Worm (Caenorhabditis elegans) whole organism, young adult: ENCODE data around the gene fbxc-20.

Experiments
- B0035.1 ChIP-seq: sonication (generic microtip); optimal IDR thresholded peaks from 2 replicates; lab custom pipeline; 2016; ENCODE audit warnings: missing genetic modification characterization, mild to moderate bottlenecking, missing compliant biosample characterization, missing genotype, missing genetic modification reagents
- C06A6.2 ChIP-seq: fragments of 200-800 bp; sonication (Bioruptor generic); conservative IDR thresholded peaks from 2 replicates; pipeline ENCODE4 v1.3.6; 2022; ENCODE audit warnings: missing genetic modification characterization, missing compliant biosample characterization
- C17E4.6 ChIP-seq: fragments of 200-800 bp; sonication (Bioruptor generic); IDR thresholded peaks from 2 replicates; pipeline ENCODE4 v1.3.6; 2022; ENCODE audit warnings: missing genetic modification reagents, missing genetic modification characterization, missing compliant biosample characterization
- F23B12.7 ChIP-seq: sonication (generic microtip); optimal IDR thresholded peaks from 2 replicates; lab custom pipeline; 2017; ENCODE audit warnings: missing genetic modification characterization, mild to moderate bottlenecking, missing compliant biosample characterization, antibody characterized with exemption, moderate library complexity; ENCODE audit not compliant: insufficient read depth
- F33H1.4 ChIP-seq: fragments of 200-800 bp; sonication (Bioruptor generic); IDR thresholded peaks from 2 replicates; pipeline ENCODE4 v1.3.6; 2022; ENCODE audit warnings: missing genetic modification reagents, missing genetic modification characterization, missing compliant biosample characterization
- F49E8.2 ChIP-seq: sonication (generic microtip); optimal IDR thresholded peaks from 3 replicates; lab custom pipeline; 2017; ENCODE audit warnings: missing genetic modification characterization, mild to moderate bottlenecking, missing compliant biosample characterization, antibody characterized with exemption, moderate library complexity; ENCODE audit not compliant: insufficient read depth
- F52B5.7 ChIP-seq: sonication (generic microtip); optimal IDR thresholded peaks from 2 replicates; lab custom pipeline; 2016; ENCODE audit warnings: mild to moderate bottlenecking, missing genetic modification characterization, missing compliant biosample characterization
- K12H6.12 ChIP-seq: fragments of 200-800 bp; sonication (Bioruptor generic); optimal IDR thresholded peaks from 2 replicates; lab custom pipeline; 2018; ENCODE audit warnings: mild to moderate bottlenecking, missing genetic modification characterization, missing compliant biosample characterization
- T07F8.4 ChIP-seq: sonication (generic microtip); optimal IDR thresholded peaks from 2 replicates; lab custom pipeline; 2016; ENCODE audit warnings: mild to moderate bottlenecking, missing genetic modification characterization, moderate library complexity, missing compliant biosample characterization
- attf-5 ChIP-seq: fragments of 200-800 bp; sonication (Bioruptor generic); optimal IDR thresholded peaks from 2 replicates; lab custom pipeline; 2018; ENCODE audit warnings: mild to moderate bottlenecking, missing genetic modification characterization, missing compliant biosample characterization
- bed-1 ChIP-seq: fragments of 200-800 bp; sonication (Bioruptor generic); IDR thresholded peaks from 2 replicates; pipeline ENCODE4 v1.3.6; 2022; ENCODE audit warnings: missing genetic modification reagents, missing genetic modification characterization, missing compliant biosample characterization
- cebp-1 ChIP-seq, 2 experiments: fragments of 200-800 bp in 1 of 2; sonication (Bioruptor generic) in 1 of 2; sonication (generic microtip) in 1 of 2; IDR thresholded peaks in 1 of 2; optimal IDR thresholded peaks in 1 of 2; 2 replicates each; pipeline versions ENCODE4 v1.3.6 to Lab custom; 2017 to 2022; ENCODE audit warnings: missing compliant biosample characterization in 2 of 2, missing genetic modification characterization in 2 of 2, mild to moderate bottlenecking in 1 of 2, missing genetic modification reagents in 1 of 2, moderate library complexity in 1 of 2
- ceh-100 ChIP-seq: fragments of 200-800 bp; sonication (Bioruptor generic); IDR thresholded peaks from 2 replicates; pipeline ENCODE4 v1.3.6; 2022; ENCODE audit warnings: missing genetic modification reagents, missing genetic modification characterization, missing compliant biosample characterization
- ceh-40 ChIP-seq: fragments of 200-800 bp; sonication (Bioruptor generic); IDR thresholded peaks from 2 replicates; pipeline ENCODE4 v1.3.6; 2022; ENCODE audit warnings: missing genetic modification characterization, missing compliant biosample characterization
- ceh-91 ChIP-seq: fragments of 200-800 bp; sonication (Bioruptor generic); IDR thresholded peaks from 2 replicates; pipeline ENCODE4 v1.3.6; 2022; ENCODE audit warnings: missing genetic modification reagents, missing genetic modification characterization, missing compliant biosample characterization
- dpff-1 ChIP-seq: sonication (generic microtip); optimal IDR thresholded peaks from 2 replicates; lab custom pipeline; 2017; ENCODE audit warnings: mild to moderate bottlenecking, missing genetic modification characterization, missing compliant biosample characterization
- dpl-1 ChIP-seq: fragments of 150-350 bp; optimal IDR thresholded peaks from 2 replicates; lab custom pipeline; 2014; ENCODE audit warnings: missing biosample characterization, missing genetic modification reagents, missing genetic modification characterization
- egl-44 ChIP-seq: fragments of 200-800 bp; sonication (Bioruptor generic); IDR thresholded peaks from 2 replicates; pipeline ENCODE4 v1.3.6; 2022; ENCODE audit warnings: missing genetic modification reagents, missing genetic modification characterization, missing compliant biosample characterization
- egrh-3 ChIP-seq: fragments of 200-800 bp; sonication (Bioruptor generic); IDR thresholded peaks from 2 replicates; pipeline ENCODE4 v1.3.6; 2022; ENCODE audit warnings: missing genetic modification reagents, missing genetic modification characterization, missing compliant biosample characterization
- him-1 ChIP-seq: sonication (generic microtip); optimal IDR thresholded peaks from 2 replicates; lab custom pipeline; 2016; ENCODE audit warnings: missing genotype, missing genetic modification reagents, missing genetic modification characterization, missing compliant biosample characterization
- hlh-12 ChIP-seq: sonication (generic microtip); optimal IDR thresholded peaks from 2 replicates; lab custom pipeline; 2016; ENCODE audit warnings: missing genetic modification characterization, missing compliant biosample characterization
- hmg-1.2 ChIP-seq: fragments of 200-800 bp; sonication (Bioruptor generic); IDR thresholded peaks from 2 replicates; pipeline ENCODE4 v1.3.6; 2022; ENCODE audit warnings: missing genetic modification reagents, missing genetic modification characterization, missing compliant biosample characterization
- hrde-1 ChIP-seq: sonication (generic microtip); optimal IDR thresholded peaks from 2 replicates; lab custom pipeline; 2016; ENCODE audit warnings: missing genetic modification characterization, mild to moderate bottlenecking, missing compliant biosample characterization, moderate library complexity, missing genotype, missing genetic modification reagents, borderline replicate concordance
- let-607 ChIP-seq, 2 experiments: fragments of 200-800 bp in 1 of 2; sonication (Bioruptor generic) in 1 of 2; sonication (generic microtip) in 1 of 2; optimal IDR thresholded peaks; 2 replicates each; lab custom pipeline; 2016 to 2018; ENCODE audit warnings: mild to moderate bottlenecking in 2 of 2, missing compliant biosample characterization in 2 of 2, missing genetic modification characterization in 2 of 2, moderate library complexity in 2 of 2, missing genotype in 1 of 2
- lin-54 ChIP-seq: fragments of 200-800 bp; sonication (Bioruptor generic); optimal IDR thresholded peaks from 2 replicates; lab custom pipeline; 2018; ENCODE audit warnings: mild to moderate bottlenecking, missing genetic modification characterization, missing compliant biosample characterization
- lir-1 ChIP-seq: fragments of 200-800 bp; sonication (Bioruptor generic); conservative IDR thresholded peaks from 2 replicates; pipeline ENCODE4 v1.3.6; 2022; ENCODE audit warnings: missing genetic modification reagents, missing genetic modification characterization, missing compliant biosample characterization
- lsl-1 ChIP-seq: fragments of 200-800 bp; sonication (Bioruptor generic); optimal IDR thresholded peaks from 2 replicates; lab custom pipeline; 2018; ENCODE audit warnings: mild to moderate bottlenecking, missing genetic modification characterization, moderate library complexity, missing compliant biosample characterization
- lsy-27 ChIP-seq: sonication (generic microtip); optimal IDR thresholded peaks from 2 replicates; lab custom pipeline; 2017; ENCODE audit warnings: missing genetic modification characterization, mild to moderate bottlenecking, missing compliant biosample characterization, antibody characterized with exemption, missing genotype, borderline replicate concordance; ENCODE audit not compliant: insufficient read depth
- madf-10 ChIP-seq: sonication (generic microtip); optimal IDR thresholded peaks from 2 replicates; lab custom pipeline; 2016; ENCODE audit warnings: mild to moderate bottlenecking, missing genetic modification characterization, missing compliant biosample characterization
- mel-28 ChIP-seq: sonication (generic microtip); optimal IDR thresholded peaks from 2 replicates; lab custom pipeline; 2016; ENCODE audit warnings: borderline replicate concordance, mild to moderate bottlenecking, missing genetic modification characterization, missing compliant biosample characterization
- nhr-90 ChIP-seq: sonication (generic microtip); optimal IDR thresholded peaks from 2 replicates; lab custom pipeline; 2016; ENCODE audit warnings: missing genotype, mild to moderate bottlenecking, missing genetic modification characterization, missing compliant biosample characterization
- pbrm-1 ChIP-seq: fragments of 200-800 bp; sonication (Bioruptor generic); IDR thresholded peaks from 2 replicates; pipeline ENCODE4 v1.3.6; 2022; ENCODE audit warnings: missing genetic modification reagents, missing genetic modification characterization, missing compliant biosample characterization
- pha-4 ChIP-seq: fragments of 150-350 bp; sonication (generic microtip); optimal IDR thresholded peaks from 2 replicates; lab custom pipeline; 2014; ENCODE audit warnings: missing biosample characterization, missing genetic modification reagents, missing genetic modification characterization
- rcor-1 ChIP-seq: fragments of 200-800 bp; sonication (Bioruptor generic); IDR thresholded peaks from 2 replicates; pipeline ENCODE4 v1.3.6; 2022; ENCODE audit warnings: missing genetic modification reagents, missing genetic modification characterization, missing compliant biosample characterization
- repo-1 ChIP-seq: sonication (generic microtip); optimal IDR thresholded peaks from 2 replicates; lab custom pipeline; 2017; ENCODE audit warnings: mild to moderate bottlenecking, missing genetic modification characterization, missing compliant biosample characterization
- snpc-1.3 ChIP-seq: sonication (generic microtip); optimal IDR thresholded peaks from 2 replicates; lab custom pipeline; 2017; ENCODE audit warnings: missing genetic modification characterization, mild to moderate bottlenecking, missing compliant biosample characterization, antibody characterized with exemption, moderate library complexity, missing genotype, missing genetic modification reagents; ENCODE audit not compliant: insufficient read depth
- snpc-3.4 ChIP-seq: sonication (generic microtip); optimal IDR thresholded peaks from 2 replicates; lab custom pipeline; 2017; ENCODE audit warnings: missing genetic modification characterization, mild to moderate bottlenecking, missing compliant biosample characterization, antibody characterized with exemption, moderate library complexity, missing genotype, missing genetic modification reagents
- snpc-4 ChIP-seq, 5 experiments: fragments of 150-350 bp in 1 of 5; sonication (generic microtip) in 4 of 5; optimal IDR thresholded peaks; 2 replicates each; lab custom pipeline; 2014 to 2018; ENCODE audit warnings: missing genetic modification characterization in 5 of 5, missing biosample characterization in 3 of 5, antibody characterized with exemption in 2 of 5, mild to moderate bottlenecking in 2 of 5, missing compliant biosample characterization in 2 of 5, missing genotype in 2 of 5, moderate library complexity in 2 of 5, missing genetic modification reagents in 1 of 5
- sptf-2 ChIP-seq: fragments of 200-800 bp; sonication (Bioruptor generic); optimal IDR thresholded peaks from 2 replicates; lab custom pipeline; 2018; ENCODE audit warnings: mild to moderate bottlenecking, missing genetic modification characterization, missing compliant biosample characterization
- tbx-9 ChIP-seq: sonication (generic microtip); optimal IDR thresholded peaks from 2 replicates; lab custom pipeline; 2016; ENCODE audit warnings: borderline replicate concordance, missing genetic modification characterization, inconsistent platforms, missing compliant biosample characterization
- tlf-1 ChIP-seq: fragments of 200-800 bp; sonication (Bioruptor generic); optimal IDR thresholded peaks from 2 replicates; lab custom pipeline; 2018; ENCODE audit warnings: mild to moderate bottlenecking, missing genetic modification characterization, missing compliant biosample characterization
- zfh-2 ChIP-seq: fragments of 200-800 bp; sonication (Bioruptor generic); conservative IDR thresholded peaks from 2 replicates; pipeline ENCODE4 v1.3.6; 2022; ENCODE audit warnings: missing genetic modification reagents, missing genetic modification characterization, missing compliant biosample characterization
- ztf-28 ChIP-seq: fragments of 200-800 bp; sonication (Bioruptor generic); IDR thresholded peaks from 2 replicates; pipeline ENCODE4 v1.3.6; 2022; ENCODE audit warnings: missing genetic modification reagents, missing genetic modification characterization, missing compliant biosample characterization

Gene fbxc-20

ce11 chrII:2450990-2451389, 32.1 kb downstream of the fbxc-20 start (continued):
- TF ChIP-seq snpc-1.3 (tag; lab: Kevin White, UChicago): peak; percentile 34
- TF ChIP-seq pbrm-1: peak; percentile 84
- TF ChIP-seq ceh-100 (GFP tag; lab: Robert Waterston, UW): peak; percentile 70
- TF ChIP-seq egrh-3: peak; percentile 63
- peak; percentile 51 for TF ChIP-seq attf-5 (GFP tag; lab: Kevin White, UChicago)
- no peak for TF ChIP-seq tbx-9 (tag; lab: Kevin White, UChicago)
- peak; percentile 68 for TF ChIP-seq hmg-1.2 (GFP tag; lab: Robert Waterston, UW)
- no peak for TF ChIP-seq hlh-12 (tag; lab: Kevin White, UChicago)
- 0 out of 2 replicates have a peak, but pooled peaks have one; percentile 39 for TF ChIP-seq ceh-40 (GFP tag; lab: Robert Waterston, UW)
- TF ChIP-seq snpc-4 (GFP tag; optimal IDR thresholded peaks at IDR 0.05; lab: Kevin White, UChicago): no peak
- peak in 2 of 4 experiments; percentile 2 to 36 for TF ChIP-seq snpc-4 (tag; optimal IDR thresholded peaks at IDR 0.05; lab: Kevin White, UChicago)
- TF ChIP-seq C17E4.6 (GFP tag; lab: Robert Waterston, UW): peak; percentile 87
- peak; percentile 96 for TF ChIP-seq ztf-28
- TF ChIP-seq ceh-91: peak; percentile 95
- TF ChIP-seq, all 124 proteins: peak for 67

ce11 chrII:2452492-2452891, 33.6 kb downstream of the fbxc-20 start:
- TF ChIP-seq F23B12.7 (tag; lab: Kevin White, UChicago): no peak
- no peak for TF ChIP-seq C06A6.2 (GFP tag; lab: Robert Waterston, UW)
- no peak for TF ChIP-seq lir-1
- TF ChIP-seq him-1 (tag; lab: Kevin White, UChicago): no peak
- TF ChIP-seq madf-10 (tag; lab: Kevin White, UChicago): no peak
- TF ChIP-seq let-607 (tag; optimal IDR thresholded peaks at IDR 0.05; lab: Kevin White, UChicago): no peak
- no peak for TF ChIP-seq lsl-1 (GFP tag; lab: Kevin White, UChicago)
- no peak for TF ChIP-seq mel-28 (tag; lab: Kevin White, UChicago)
- no peak for TF ChIP-seq dpff-1 (tag; lab: Kevin White, UChicago)
- no peak for TF ChIP-seq B0035.1
- no peak for TF ChIP-seq repo-1 (tag; lab: Kevin White, UChicago)
- no peak for TF ChIP-seq nhr-90 (tag; lab: Kevin White, UChicago)
- no peak for TF ChIP-seq lsy-27
- TF ChIP-seq T07F8.4 (tag; lab: Kevin White, UChicago): no peak
- no peak for TF ChIP-seq pha-4 (tag; lab: Kevin White, UChicago)
- TF ChIP-seq sptf-2: no peak
- no peak for TF ChIP-seq snpc-1.3 (tag; lab: Kevin White, UChicago)
- no peak for TF ChIP-seq F52B5.7
- TF ChIP-seq F33H1.4 (GFP tag; lab: Robert Waterston, UW): no peak
- no peak for TF ChIP-seq tlf-1
- TF ChIP-seq egl-44 (GFP tag; lab: Robert Waterston, UW): 0 out of 2 replicates have a peak, but pooled peaks have one; percentile 9
- no peak for TF ChIP-seq egrh-3
- TF ChIP-seq lin-54 (GFP tag; lab: Kevin White, UChicago): no peak
- TF ChIP-seq cebp-1 (GFP tag; IDR thresholded peaks at IDR 0.05; lab: Robert Waterston, UW): peak; percentile 40; the same call in 1 of the 2 replicates
- TF ChIP-seq cebp-1 (tag; optimal IDR thresholded peaks at IDR 0.05; lab: Kevin White, UChicago): peak; percentile 68
- TF ChIP-seq K12H6.12 (tag; lab: Kevin White, UChicago): no peak
- TF ChIP-seq dpl-1 (GFP tag; lab: Kevin White, UChicago): no peak
- no peak for TF ChIP-seq snpc-3.4 (tag; lab: Kevin White, UChicago)
- no peak for TF ChIP-seq rcor-1 (GFP tag; lab: Robert Waterston, UW)
- no peak for TF ChIP-seq hrde-1 (tag; lab: Kevin White, UChicago)
- TF ChIP-seq hmg-1.2 (GFP tag; lab: Robert Waterston, UW): 0 out of 2 replicates have a peak, but pooled peaks have one; percentile 17
- no peak for TF ChIP-seq F49E8.2 (tag; lab: Kevin White, UChicago)
- TF ChIP-seq zfh-2 (GFP tag; lab: Robert Waterston, UW): no peak
- TF ChIP-seq C17E4.6 (GFP tag; lab: Robert Waterston, UW): no peak
- 0 out of 2 replicates have a peak, but pooled peaks have one; percentile 42 for TF ChIP-seq pbrm-1
- TF ChIP-seq bed-1 (GFP tag; lab: Robert Waterston, UW): no peak
- TF ChIP-seq ceh-100 (GFP tag; lab: Robert Waterston, UW): no peak
